Worm (Caenorhabditis elegans) whole organism, L3 larva: ENCODE measurements around the gene mrps-26.
A peak's percentile ranks its signal among the peaks of the same experiment; 100 is the strongest.

ENCODE experiments used
- mdl-1 ChIP-seq: fragments of 150-350 bp; optimal IDR thresholded peaks from 2 replicates; lab custom pipeline; 2014; ENCODE audit warnings: missing biosample characterization, missing genetic modification characterization
- nhr-12 ChIP-seq: fragments of 150-350 bp; optimal IDR thresholded peaks from 2 replicates; lab custom pipeline; 2014; ENCODE audit warnings: missing biosample characterization, missing genetic modification characterization
- nhr-25 ChIP-seq: sonication (generic microtip); optimal IDR thresholded peaks from 2 replicates; lab custom pipeline; 2017; ENCODE audit warnings: missing biosample characterization, missing genetic modification characterization

- TF ChIP-seq nhr-12 (tag; lab: Kevin White, UChicago) = no peak
- peak; percentile 81 for TF ChIP-seq nhr-25
- TF ChIP-seq mdl-1 = no peak
Measured at ce11 chrIII:5202641-5203040, 31.8 kb upstream of the mrps-26 start.
